Worm (Caenorhabditis elegans): Measurements from ENCODE around the gene F35H10.3.

The F35H10.3 gene

DNA sequence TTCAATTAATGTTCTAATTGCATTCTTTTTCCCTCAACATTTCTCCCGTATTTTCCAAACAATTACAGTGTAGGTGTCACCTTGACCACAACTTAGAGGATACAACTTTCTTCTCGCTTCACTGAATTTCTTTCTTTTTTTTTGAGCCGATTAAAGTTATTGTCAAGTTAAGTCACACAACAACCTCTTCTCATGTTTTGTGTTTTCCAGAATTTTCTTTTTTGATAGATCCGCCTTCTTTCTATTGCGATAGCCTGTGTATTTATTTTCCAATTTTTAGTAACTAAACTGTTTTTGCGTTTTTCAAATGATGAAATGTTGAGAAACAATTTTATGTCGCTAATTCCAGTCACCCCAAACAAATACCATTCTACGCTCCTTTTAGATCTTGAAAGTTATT is at the start of gene F35H10.3:
F35H10.3 (plus strand) TSS at position 301 of the 400 bp plus-strand sequence.
- no peak for TF ChIP-seq unc-62 (GFP tag; optimal IDR thresholded peaks at IDR 0.05)

DNA sequence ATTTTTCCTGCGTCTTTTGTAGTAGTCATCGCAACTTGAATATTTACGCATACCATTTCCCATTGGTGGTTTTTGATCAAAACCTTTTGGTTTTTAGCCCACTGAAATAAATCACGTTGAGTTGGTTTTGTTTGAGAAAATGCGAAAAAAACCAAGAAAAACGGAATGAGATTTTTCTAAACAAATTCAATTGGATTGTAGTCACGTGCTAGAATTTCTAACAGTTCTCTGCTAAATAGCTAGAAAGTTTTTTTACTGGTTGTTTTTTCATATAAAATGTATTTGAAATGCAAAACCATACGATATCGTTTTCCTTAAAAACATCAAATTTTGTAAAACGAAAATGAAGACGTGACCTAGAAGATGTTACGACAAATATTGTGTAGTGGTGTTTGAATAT is 49.2 kb upstream of the F35H10.3 start, which contains the start of gene K07H8.12:
K07H8.12 (minus strand) TSS at position 101 of the 400 bp plus-strand sequence.
- TF ChIP-seq unc-62 (GFP tag; optimal IDR thresholded peaks at IDR 0.05) = no peak

DNA sequence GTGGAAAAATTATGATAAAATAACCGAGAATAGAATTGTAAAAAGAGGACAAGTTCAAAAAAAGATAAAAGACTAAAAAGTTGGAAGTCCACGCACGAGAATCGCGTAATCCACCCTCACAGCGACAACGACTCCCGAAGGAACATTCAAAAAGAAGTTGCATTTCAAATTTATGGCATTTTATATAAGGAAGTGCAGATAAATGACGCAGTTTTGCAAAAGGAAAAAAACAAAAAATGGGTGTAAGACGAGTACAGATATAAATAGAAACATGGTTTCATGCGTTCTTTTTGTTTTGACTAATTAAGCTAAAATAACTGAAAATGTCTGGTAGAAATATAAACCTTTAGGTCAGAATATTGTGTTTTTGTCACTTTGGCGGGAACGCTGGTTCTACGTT is 42.6 kb upstream of the F35H10.3 start:
- TF ChIP-seq unc-62 (GFP tag; optimal IDR thresholded peaks at IDR 0.05) = no peak

DNA sequence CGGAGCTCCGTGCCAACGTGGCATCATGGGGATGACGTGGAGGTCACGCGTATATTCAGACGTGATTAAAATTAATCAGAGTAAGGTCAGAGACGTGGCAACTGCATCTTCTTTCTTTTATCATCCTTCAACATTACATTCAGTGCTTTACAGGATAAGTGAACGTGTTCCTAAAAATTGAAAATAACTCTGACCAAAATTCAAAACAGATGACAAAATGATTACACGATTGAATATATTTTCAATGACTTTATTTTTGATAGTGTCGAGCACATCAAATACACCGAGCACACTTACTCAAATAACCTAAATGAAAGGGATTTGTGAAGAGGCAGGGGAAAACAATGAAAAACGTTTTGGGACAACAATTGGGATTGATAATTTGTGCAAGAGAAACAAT is 39.4 kb upstream of the F35H10.3 start, which contains the start of gene K07H8.9:
K07H8.9 (minus strand) TSS at position 125 of the 400 bp plus-strand sequence.
- TF ChIP-seq unc-62 (GFP tag; optimal IDR thresholded peaks at IDR 0.05) = no peak

DNA sequence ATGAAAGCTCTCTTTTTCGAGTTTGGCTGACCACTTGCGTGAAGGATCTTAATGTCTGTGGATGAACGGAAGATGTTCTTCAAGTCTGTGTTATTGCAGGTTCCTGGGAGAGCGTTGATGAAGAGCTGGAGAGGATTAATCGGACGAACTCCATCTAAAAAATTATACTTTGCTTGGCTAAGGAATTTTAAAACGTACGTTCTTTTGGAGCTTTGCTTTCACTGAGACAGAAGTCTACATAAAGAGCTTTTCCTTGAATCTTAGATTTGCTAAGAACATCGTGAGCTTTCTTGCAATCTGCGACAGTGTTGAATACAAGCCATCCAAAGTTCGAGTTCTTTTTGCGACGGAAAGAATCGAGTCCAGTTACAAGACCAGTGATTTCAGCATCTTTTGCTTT is 38.5 kb upstream of the F35H10.3 start:
- no peak for TF ChIP-seq unc-62 (GFP tag; optimal IDR thresholded peaks at IDR 0.05)

DNA sequence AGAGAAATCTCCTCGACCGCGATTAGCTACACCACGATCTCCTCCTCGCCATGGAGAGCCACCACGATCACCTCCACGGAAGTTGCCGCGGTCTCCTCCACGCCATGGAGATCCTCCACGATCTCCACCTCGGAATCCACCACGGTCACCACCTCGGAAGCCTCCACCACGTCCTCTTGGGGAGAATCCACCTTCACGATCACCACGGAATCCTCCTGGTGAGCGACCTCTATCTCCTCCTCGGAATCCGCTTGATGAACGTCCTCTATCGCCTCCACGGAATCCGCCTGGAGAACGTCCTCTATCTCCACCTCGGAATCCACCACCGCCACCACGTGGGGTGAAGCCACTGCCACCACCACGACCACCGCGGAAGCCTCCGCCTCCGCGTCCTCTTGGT is 36.7 kb upstream of the F35H10.3 start:
- no peak for TF ChIP-seq unc-62 (GFP tag; optimal IDR thresholded peaks at IDR 0.05)

DNA sequence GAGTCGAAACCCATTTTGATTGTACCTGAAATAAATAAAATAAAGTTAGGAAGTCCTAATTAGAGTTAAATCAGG is 36.4 kb upstream of the F35H10.3 start, which contains the start of gene nucl-1:
nucl-1 (minus strand) TSS at position 26 of the 75 bp plus-strand sequence.
- no peak for TF ChIP-seq unc-62 (GFP tag; optimal IDR thresholded peaks at IDR 0.05)

DNA sequence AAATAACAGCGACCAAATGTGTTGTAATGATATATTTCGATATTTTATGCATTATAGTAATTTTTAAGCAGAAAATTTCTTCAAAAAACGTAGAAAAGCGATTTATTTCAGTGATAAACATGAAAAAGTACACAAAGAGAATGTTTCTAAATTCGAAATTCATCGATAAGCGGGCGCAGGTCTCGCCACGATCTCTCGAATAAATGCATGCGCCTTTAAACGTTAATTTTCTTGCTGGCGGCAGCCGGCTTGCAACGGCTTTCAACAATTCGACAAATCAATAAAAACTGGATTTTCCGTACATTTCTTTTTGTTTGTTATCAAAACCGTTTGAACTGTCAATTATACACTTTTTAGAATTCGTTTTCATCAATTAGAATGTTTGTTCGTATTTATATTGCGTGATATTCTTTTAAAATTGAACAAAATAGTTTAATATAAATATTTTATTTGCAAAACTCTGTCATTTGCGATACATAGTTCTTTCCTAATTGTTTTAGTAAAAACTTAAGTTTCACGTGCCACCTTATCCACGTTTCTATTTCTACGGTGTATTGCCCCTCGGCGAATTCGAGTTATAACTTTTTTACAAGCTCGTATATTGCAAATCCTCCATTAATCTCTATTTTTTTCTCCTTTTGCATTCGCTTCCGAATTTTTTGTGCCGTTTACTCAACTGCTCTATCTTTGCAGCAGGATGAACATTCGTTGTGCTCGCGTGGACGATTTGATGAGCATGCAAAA is 36.0 kb upstream of the F35H10.3 start, which contains the start of gene daf-31:
daf-31 (plus strand) TSS at position 694 of the 744 bp plus-strand sequence.
- TF ChIP-seq unc-62 (GFP tag; optimal IDR thresholded peaks at IDR 0.05) = no peak

DNA sequence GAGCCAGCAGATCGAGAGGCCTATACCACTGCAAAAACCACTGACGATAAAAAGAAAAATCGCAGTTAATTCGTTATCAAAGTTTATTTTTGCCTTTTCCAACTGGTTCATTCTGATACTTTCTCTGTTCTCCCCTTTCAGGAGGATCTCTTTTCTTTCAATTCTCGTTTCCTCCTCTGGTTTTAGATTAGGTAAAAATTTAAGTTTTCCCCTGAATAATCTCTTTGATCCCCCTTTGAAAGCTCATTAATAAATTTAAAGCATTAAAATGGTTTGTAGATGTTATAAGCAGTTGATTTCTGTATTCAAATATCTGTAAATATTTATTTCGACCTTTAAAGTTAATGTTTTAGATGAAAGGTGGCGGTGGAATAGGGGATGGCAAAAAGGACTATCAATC is 34.5 kb upstream of the F35H10.3 start, which contains the start of gene K07H8.2:
K07H8.2 (plus strand) TSS at position 301 of the 400 bp plus-strand sequence.
- TF ChIP-seq unc-62 (GFP tag; optimal IDR thresholded peaks at IDR 0.05) = no peak

DNA sequence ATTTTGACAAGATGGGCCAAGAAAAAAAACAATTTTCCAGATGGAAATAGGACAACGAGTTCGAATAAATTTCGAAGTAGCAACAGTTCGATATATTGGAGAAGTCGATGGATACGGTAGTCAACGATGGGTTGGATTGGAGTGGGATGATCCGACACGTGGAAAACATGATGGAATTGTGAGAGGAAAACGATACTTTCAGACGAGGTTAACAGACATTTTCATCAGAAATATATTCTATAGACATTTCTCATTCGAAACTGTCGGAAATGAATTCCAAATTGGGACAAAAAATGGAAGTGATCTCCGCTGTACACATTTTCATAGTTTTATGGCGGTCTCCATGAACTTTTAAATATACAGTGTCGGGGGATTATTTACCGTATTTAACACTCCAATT is 31.1 kb upstream of the F35H10.3 start, which contains the start of gene tbce-1:
tbce-1 (plus strand) TSS at position 41 of the 400 bp plus-strand sequence.
- TF ChIP-seq unc-62 (GFP tag; optimal IDR thresholded peaks at IDR 0.05) = no peak

DNA sequence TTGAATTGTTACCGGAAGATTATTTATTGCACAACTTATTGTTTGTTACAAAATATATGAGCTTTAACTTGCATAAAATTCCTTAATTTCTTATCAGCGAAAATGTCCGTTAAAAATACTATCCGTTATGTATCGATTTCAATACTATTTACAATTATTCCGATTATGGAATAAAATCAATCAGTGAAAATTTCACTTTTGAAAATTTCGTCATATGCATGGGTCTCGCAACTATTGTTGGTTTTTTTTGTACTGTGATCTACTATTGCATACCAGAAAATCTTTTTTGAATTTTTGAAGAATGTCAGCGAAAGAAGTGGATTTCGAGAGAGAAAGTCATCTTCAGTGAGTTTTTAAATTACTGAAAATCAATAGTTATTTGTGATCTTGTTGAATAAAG is 28.6 kb upstream of the F35H10.3 start, which contains the start of gene nprl-3:
nprl-3 (plus strand) TSS at position 301 of the 400 bp plus-strand sequence.
- no peak for TF ChIP-seq unc-62 (GFP tag; optimal IDR thresholded peaks at IDR 0.05)

DNA sequence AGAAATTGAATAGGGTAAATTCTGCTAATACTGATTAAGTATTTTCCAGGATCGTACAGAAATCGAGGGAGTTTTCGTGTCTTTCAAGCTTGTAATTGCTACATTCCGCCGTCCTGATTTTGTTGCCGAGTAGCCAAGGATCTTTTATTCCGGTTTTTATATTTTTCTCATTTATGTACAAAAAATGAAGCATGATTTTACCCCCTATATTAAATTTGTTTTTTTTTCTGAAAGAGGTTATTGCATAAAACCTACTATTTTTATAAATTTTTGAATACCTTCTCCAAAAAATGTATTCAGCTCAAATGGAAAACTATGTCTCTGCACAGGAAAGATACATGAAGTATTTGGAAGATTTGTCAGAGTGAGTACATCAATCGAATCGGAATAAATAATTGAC is 26.1 kb upstream of the F35H10.3 start, which contains the start of gene F35H10.6:
F35H10.6 (plus strand) TSS at position 301 of the 400 bp plus-strand sequence.
- no peak for TF ChIP-seq unc-62 (GFP tag; optimal IDR thresholded peaks at IDR 0.05)

DNA sequence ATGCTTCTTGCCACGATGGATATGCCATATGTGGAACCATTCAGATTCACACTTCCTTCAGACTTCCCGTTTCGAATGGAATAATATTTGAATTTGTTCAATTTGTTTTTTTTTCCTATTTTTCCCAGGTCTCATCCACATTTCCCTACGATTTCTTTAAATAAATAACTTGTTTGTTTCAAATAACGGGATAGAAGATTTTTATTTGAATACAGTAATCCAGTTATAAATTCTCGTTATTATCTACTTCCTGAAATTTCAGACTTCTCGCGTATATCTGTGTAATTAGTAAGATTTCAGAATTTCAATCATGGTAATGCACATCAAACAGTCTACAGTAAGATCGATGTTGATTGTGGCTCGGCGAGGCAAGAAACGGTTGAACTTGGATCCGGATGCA is 25.3 kb upstream of the F35H10.3 start, which contains the start of gene F35H10.5:
F35H10.5 (plus strand) TSS at position 301 of the 400 bp plus-strand sequence.
- TF ChIP-seq unc-62 (GFP tag; optimal IDR thresholded peaks at IDR 0.05) = no peak

DNA sequence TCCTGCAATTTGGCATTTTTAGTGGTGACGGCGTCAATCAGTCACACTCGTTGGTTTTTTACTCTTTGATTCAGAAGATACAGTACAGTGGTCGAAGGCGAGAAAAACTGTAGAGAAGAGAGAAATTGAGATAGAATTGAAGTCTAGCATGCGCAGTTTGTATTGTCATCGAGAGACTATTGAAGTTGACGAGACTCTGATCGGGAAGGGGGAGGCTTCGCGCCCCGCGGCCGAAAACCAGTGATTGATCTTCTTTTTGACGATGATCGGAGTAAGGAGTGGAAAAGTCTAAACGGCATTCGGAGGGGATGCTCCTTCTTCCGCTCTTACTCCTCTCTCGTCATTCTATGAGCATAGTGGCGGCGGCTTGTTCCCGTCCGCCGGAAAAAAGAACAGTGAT is 23.8 kb upstream of the F35H10.3 start:
- no peak for TF ChIP-seq unc-62 (GFP tag; optimal IDR thresholded peaks at IDR 0.05)

DNA sequence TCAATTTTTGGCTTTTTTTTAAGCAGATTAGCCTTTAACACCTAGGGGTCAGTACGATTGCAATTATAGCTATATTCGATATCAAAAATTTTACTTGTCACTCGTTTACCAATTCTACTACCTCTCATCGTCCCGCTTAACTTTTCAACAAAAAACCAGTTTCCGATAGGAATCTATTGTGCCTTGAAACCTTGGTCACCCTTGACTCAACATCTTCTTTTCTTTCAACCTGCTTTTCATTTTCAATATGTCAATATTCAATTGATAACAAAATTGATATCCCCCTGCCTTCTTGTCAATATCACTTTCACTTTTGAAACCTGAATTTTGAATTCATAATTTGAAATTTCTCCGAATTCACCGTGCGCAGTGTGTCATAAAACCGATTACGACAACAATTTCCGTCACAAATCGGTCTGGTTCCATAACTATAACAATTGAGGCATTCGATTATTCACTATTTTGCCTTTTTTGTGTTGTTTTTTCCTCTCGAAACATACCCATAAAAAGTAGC is 23.1 kb upstream of the F35H10.3 start:
- TF ChIP-seq unc-62 (GFP tag; optimal IDR thresholded peaks at IDR 0.05) = no peak

DNA sequence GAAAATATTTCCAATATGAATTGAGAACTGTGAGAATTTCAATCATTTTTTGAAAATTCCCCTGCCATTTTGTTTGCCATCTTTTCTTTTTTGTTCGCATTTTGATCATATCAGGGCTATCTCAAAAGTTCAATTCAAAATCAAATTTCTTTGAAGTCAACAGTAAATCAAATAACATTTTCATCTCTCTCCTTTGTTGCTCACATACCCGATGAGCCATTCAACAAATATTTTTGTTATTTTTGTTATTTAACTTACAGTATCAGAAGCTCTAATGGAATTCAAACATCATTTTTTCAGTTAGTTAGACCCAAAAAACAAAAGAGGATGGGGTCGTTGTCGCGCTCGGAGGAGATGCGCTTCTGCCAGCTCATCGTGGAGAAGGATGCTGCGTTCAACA is 22.1 kb upstream of the F35H10.3 start, which contains the start of gene vha-5:
vha-5 (plus strand) TSS at position 301 of the 400 bp plus-strand sequence.
- TF ChIP-seq unc-62 (GFP tag; optimal IDR thresholded peaks at IDR 0.05) = no peak

DNA sequence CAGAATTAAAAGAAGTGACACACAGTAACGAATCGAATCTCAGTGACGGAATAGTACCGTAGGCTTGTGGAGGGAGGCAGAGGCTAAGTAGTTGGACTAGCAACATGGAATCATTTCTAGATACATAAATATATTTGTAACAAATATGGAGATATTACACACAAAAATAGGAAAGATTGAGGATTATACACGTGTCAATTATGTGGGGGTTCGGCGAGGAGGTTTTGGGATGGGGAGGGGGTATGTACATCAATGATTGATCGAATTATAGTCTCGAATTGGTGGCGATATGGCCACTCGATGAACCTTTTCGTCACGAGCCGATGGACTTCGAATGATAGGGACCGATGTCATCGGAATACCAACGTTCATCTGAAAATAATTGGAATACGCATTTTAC is 18.4 kb upstream of the F35H10.3 start:
- TF ChIP-seq unc-62 (GFP tag; optimal IDR thresholded peaks at IDR 0.05) = no peak

All from whole organism, dauer.